Fruit fly (Drosophila melanogaster) whole organism, embryonic: ENCODE data around the gene CG33127.

Source experiments
- Adf1 ChIP-seq: fragments of 200-800 bp; sonication (Bioruptor generic); IDR thresholded peaks from 2 replicates; pipeline ENCODE4 v1.3.6; 2022; ENCODE audit warnings: missing biosample characterization, missing genetic modification characterization
- CG10267 ChIP-seq: fragments of 200-800 bp; sonication (Bioruptor generic); optimal IDR thresholded peaks from 2 replicates; lab custom pipeline; 2018; ENCODE audit warnings: missing biosample characterization, mild to moderate bottlenecking, missing genetic modification characterization, moderate library complexity
- CG14050 ChIP-seq: fragments of 200-800 bp; sonication (Bioruptor generic); IDR thresholded peaks from 3 replicates; pipeline ENCODE4 v1.3.6; 2022; ENCODE audit warnings: missing biosample characterization, missing genetic modification characterization
- CG15073 ChIP-seq: fragments of 200-800 bp; sonication (Bioruptor generic); optimal IDR thresholded peaks from 2 replicates; lab custom pipeline; 2016; ENCODE audit warnings: missing biosample characterization, missing genetic modification characterization
- CG15269 ChIP-seq: fragments of 200-800 bp; sonication (Bioruptor generic); optimal IDR thresholded peaks from 2 replicates; lab custom pipeline; 2018; ENCODE audit warnings: missing biosample characterization, mild to moderate bottlenecking, missing genetic modification characterization, moderate library complexity
- CG17328 ChIP-seq: fragments of 200-800 bp; sonication (Bioruptor generic); IDR thresholded peaks from 2 replicates; pipeline ENCODE4 v1.3.6; 2022; ENCODE audit warnings: missing biosample characterization, missing genetic modification characterization
- CG2202 ChIP-seq: fragments of 200-800 bp; sonication (Bioruptor generic); optimal IDR thresholded peaks from 2 replicates; lab custom pipeline; 2018; ENCODE audit warnings: missing biosample characterization, mild to moderate bottlenecking, missing genetic modification characterization
- CG2678 ChIP-seq: fragments of 200-800 bp; sonication (Bioruptor generic); optimal IDR thresholded peaks from 3 replicates; lab custom pipeline; 2019; ENCODE audit warnings: missing biosample characterization, mild to moderate bottlenecking, missing genetic modification characterization, moderate library complexity
- CG2712 ChIP-seq: fragments of 200-800 bp; optimal IDR thresholded peaks from 3 replicates; lab custom pipeline; 2019; ENCODE audit warnings: missing biosample characterization, mild to moderate bottlenecking, missing genetic modification characterization, moderate library complexity
- CG30403 ChIP-seq: fragments of 200-800 bp; sonication (Bioruptor generic); optimal IDR thresholded peaks from 3 replicates; lab custom pipeline; 2016; ENCODE audit warnings: missing biosample characterization, missing genetic modification characterization
- CG32532 ChIP-seq: fragments of 200-800 bp; sonication (Bioruptor generic); IDR thresholded peaks from 2 replicates; pipeline ENCODE4 v1.3.6; 2022; ENCODE audit warnings: missing biosample characterization, missing genetic modification characterization
- CG34224 ChIP-seq: fragments of 200-800 bp; sonication (Bioruptor generic); IDR thresholded peaks from 3 replicates; pipeline ENCODE4 v1.3.6; 2022; ENCODE audit warnings: missing biosample characterization, missing genetic modification characterization; ENCODE audit not compliant: partially characterized antibody
- CG3838 ChIP-seq: fragments of 200-800 bp; sonication (Bioruptor generic); optimal IDR thresholded peaks from 3 replicates; lab custom pipeline; 2016; ENCODE audit warnings: missing biosample characterization, missing genetic modification characterization
- CG4328 ChIP-seq: fragments of 200-800 bp; sonication (Bioruptor generic); optimal IDR thresholded peaks from 3 replicates; lab custom pipeline; 2017; ENCODE audit warnings: missing biosample characterization, missing genetic modification reagents, missing genetic modification characterization
- CG4360 ChIP-seq: fragments of 200-800 bp; sonication (Bioruptor generic); IDR thresholded peaks from 2 replicates; pipeline ENCODE4 v1.3.6; 2022; ENCODE audit warnings: missing biosample characterization, missing genetic modification characterization
- CG4730 ChIP-seq: fragments of 200-800 bp; sonication (Bioruptor generic); IDR thresholded peaks from 2 replicates; pipeline ENCODE4 v1.3.6; 2022; ENCODE audit warnings: missing biosample characterization, missing genetic modification characterization
- CG5245 ChIP-seq: fragments of 200-800 bp; sonication (Bioruptor generic); optimal IDR thresholded peaks from 3 replicates; lab custom pipeline; 2016; ENCODE audit warnings: missing biosample characterization, missing genetic modification characterization
- CG6791 ChIP-seq: fragments of 200-800 bp; sonication (Bioruptor generic); IDR thresholded peaks from 3 replicates; pipeline ENCODE4 v1.3.6; 2022; ENCODE audit warnings: missing biosample characterization, missing genetic modification characterization; ENCODE audit not compliant: partially characterized antibody
- CG9609 ChIP-seq: fragments of 200-800 bp; sonication (Bioruptor generic); optimal IDR thresholded peaks from 3 replicates; lab custom pipeline; 2016; ENCODE audit warnings: missing biosample characterization, missing genetic modification characterization
- CG9876 ChIP-seq: fragments of 200-800 bp; sonication (Bioruptor generic); optimal IDR thresholded peaks from 2 replicates; lab custom pipeline; 2016; ENCODE audit warnings: missing biosample characterization, missing genetic modification characterization
- CoRest ChIP-seq: fragments of 200-800 bp; sonication (Bioruptor generic); optimal IDR thresholded peaks from 3 replicates; lab custom pipeline; 2018; ENCODE audit warnings: missing biosample characterization, mild to moderate bottlenecking, missing genetic modification characterization, moderate library complexity
- Dad ChIP-seq: fragments of 200-800 bp; sonication (Bioruptor generic); optimal IDR thresholded peaks from 3 replicates; lab custom pipeline; 2016; ENCODE audit warnings: missing biosample characterization, missing genetic modification characterization
- Drgx ChIP-seq: fragments of 200-800 bp; sonication (Bioruptor generic); IDR thresholded peaks from 2 replicates; pipeline ENCODE4 v1.3.6; 2022; ENCODE audit warnings: missing biosample characterization, missing genetic modification characterization
- ERR ChIP-seq: fragments of 200-800 bp; sonication (Bioruptor generic); optimal IDR thresholded peaks from 2 replicates; lab custom pipeline; 2016; ENCODE audit warnings: missing biosample characterization, missing genetic modification characterization
- Ets97D ChIP-seq: fragments of 200-800 bp; sonication (Bioruptor generic); optimal IDR thresholded peaks from 3 replicates; lab custom pipeline; 2016; ENCODE audit warnings: missing biosample characterization, missing genetic modification characterization
- MBD-R2 ChIP-seq: fragments of 200-800 bp; sonication (Bioruptor generic); IDR thresholded peaks from 2 replicates; pipeline ENCODE4 v1.3.6; 2022; ENCODE audit warnings: missing biosample characterization, missing genetic modification characterization
- Med ChIP-seq: fragments of 200-800 bp; sonication (Bioruptor generic); peaks from one replicate; lab custom pipeline; 2016; ENCODE audit warnings: missing biosample characterization, missing genetic modification characterization, mild to moderate bottlenecking, inconsistent platforms, moderate library complexity
- Oaz ChIP-seq: fragments of 200-800 bp; sonication (Bioruptor generic); IDR thresholded peaks from 2 replicates; pipeline ENCODE4 v1.3.6; 2022; ENCODE audit warnings: missing biosample characterization, missing genetic modification characterization
- Oli ChIP-seq: fragments of 200-800 bp; sonication (Bioruptor generic); optimal IDR thresholded peaks from 2 replicates; lab custom pipeline; 2018; ENCODE audit warnings: missing biosample characterization, mild to moderate bottlenecking, missing genetic modification characterization, moderate library complexity
- Sox102F ChIP-seq: fragments of 200-800 bp; sonication (Bioruptor generic); optimal IDR thresholded peaks from 2 replicates; lab custom pipeline; 2018; ENCODE audit warnings: missing biosample characterization, mild to moderate bottlenecking, missing genetic modification characterization, moderate library complexity
- Sry-δ ChIP-seq: fragments of 200-800 bp; sonication (Bioruptor generic); optimal IDR thresholded peaks from 2 replicates; lab custom pipeline; 2016; ENCODE audit warnings: missing biosample characterization, missing genetic modification characterization
- Ssrp ChIP-seq: fragments of 200-800 bp; sonication (Bioruptor generic); optimal IDR thresholded peaks from 2 replicates; lab custom pipeline; 2018; ENCODE audit warnings: missing biosample characterization, mild to moderate bottlenecking, missing genetic modification characterization, moderate library complexity
- Vsx1 ChIP-seq: fragments of 200-800 bp; sonication (Bioruptor generic); optimal IDR thresholded peaks from 2 replicates; lab custom pipeline; 2017; ENCODE audit warnings: missing biosample characterization, mild to moderate bottlenecking, missing genetic modification characterization, missing genetic modification reagents
- ab ChIP-seq: fragments of 200-800 bp; sonication (Bioruptor generic); optimal IDR thresholded peaks from 2 replicates; lab custom pipeline; 2016; ENCODE audit warnings: missing biosample characterization, missing genetic modification characterization
- bab2 ChIP-seq: fragments of 200-800 bp; sonication (Bioruptor generic); optimal IDR thresholded peaks from 2 replicates; lab custom pipeline; 2016; ENCODE audit warnings: missing biosample characterization, missing genetic modification characterization
- bigmax ChIP-seq: fragments of 200-800 bp; sonication (Bioruptor generic); optimal IDR thresholded peaks from 2 replicates; lab custom pipeline; 2018; ENCODE audit warnings: missing biosample characterization, mild to moderate bottlenecking, missing genetic modification characterization
- cwo ChIP-seq: fragments of 200-800 bp; sonication (Bioruptor generic); optimal IDR thresholded peaks from 3 replicates; lab custom pipeline; 2017; ENCODE audit warnings: missing biosample characterization, missing genetic modification characterization, mild to moderate bottlenecking, moderate library complexity, missing genetic modification reagents
- da ChIP-seq: fragments of 200-800 bp; sonication (Bioruptor generic); optimal IDR thresholded peaks from 2 replicates; lab custom pipeline; 2016; ENCODE audit warnings: missing biosample characterization, missing genetic modification characterization
- gcm2 ChIP-seq: fragments of 200-800 bp; sonication (Bioruptor generic); optimal IDR thresholded peaks from 2 replicates; lab custom pipeline; 2016; ENCODE audit warnings: missing biosample characterization, missing genetic modification characterization
- gfzf ChIP-seq: fragments of 200-800 bp; sonication (Bioruptor generic); optimal IDR thresholded peaks from 2 replicates; lab custom pipeline; 2016; ENCODE audit warnings: missing biosample characterization, mild to moderate bottlenecking, missing genetic modification characterization, moderate library complexity
- hkb ChIP-seq, 2 experiments: fragments of 200-800 bp in 1 of 2; fragments of >200 bp in 1 of 2; sonication (Bioruptor generic) in 1 of 2; IDR thresholded peaks in 1 of 2; optimal IDR thresholded peaks in 1 of 2; 2 replicates each; pipeline versions ENCODE4 v1.3.6 to Lab custom; 2017 to 2022; ENCODE audit warnings: missing biosample characterization in 1 of 2, missing genetic modification characterization in 1 of 2
- jumu ChIP-seq: fragments of 200-800 bp; sonication (Bioruptor generic); optimal IDR thresholded peaks from 3 replicates; lab custom pipeline; 2016; ENCODE audit warnings: missing biosample characterization, missing genetic modification characterization
- lola ChIP-seq, 3 experiments: fragments of >200 bp in 2 of 3; fragments of 200-800 bp in 1 of 3; sonication (Bioruptor generic) in 1 of 3; optimal IDR thresholded peaks; 2 replicates each; lab custom pipeline; 2017 to 2019; ENCODE audit warnings: missing biosample characterization in 3 of 3, missing genetic modification characterization in 3 of 3, mild to moderate bottlenecking in 1 of 3, moderate library complexity in 1 of 3
- lov ChIP-seq, 2 experiments: fragments of 200-800 bp in 1 of 2; fragments of >200 bp in 1 of 2; sonication (Bioruptor generic) in 1 of 2; IDR thresholded peaks in 1 of 2; optimal IDR thresholded peaks in 1 of 2; 2 replicates in 1 of 2; 3 replicates in 1 of 2; pipeline versions ENCODE4 v1.3.6 to Lab custom; 2017 to 2022; ENCODE audit warnings: missing biosample characterization in 1 of 2, missing genetic modification characterization in 1 of 2
- org-1 ChIP-seq: fragments of 200-800 bp; sonication (Bioruptor generic); optimal IDR thresholded peaks from 2 replicates; lab custom pipeline; 2017; ENCODE audit warnings: missing biosample characterization, missing genetic modification characterization
- pnt ChIP-seq: fragments of 200-800 bp; sonication (Bioruptor generic); optimal IDR thresholded peaks from 3 replicates; lab custom pipeline; 2016; ENCODE audit warnings: missing biosample characterization, missing genetic modification characterization
- sens-2 ChIP-seq: fragments of 200-800 bp; sonication (Bioruptor generic); IDR thresholded peaks from 2 replicates; pipeline ENCODE4 v1.3.6; 2022; ENCODE audit warnings: missing biosample characterization, missing genetic modification characterization
- slou ChIP-seq: fragments of 200-800 bp; sonication (Bioruptor generic); optimal IDR thresholded peaks from 3 replicates; lab custom pipeline; 2016; ENCODE audit warnings: missing biosample characterization, missing genetic modification characterization
- ssp ChIP-seq: fragments of 200-800 bp; sonication (Bioruptor generic); IDR thresholded peaks from 2 replicates; pipeline ENCODE4 v1.3.6; 2022; ENCODE audit warnings: missing biosample characterization, missing genetic modification characterization
- trh ChIP-seq: fragments of 200-800 bp; sonication (Bioruptor generic); optimal IDR thresholded peaks from 2 replicates; lab custom pipeline; 2016; ENCODE audit warnings: missing biosample characterization, missing genetic modification characterization

The CG33127 gene

DNA sequence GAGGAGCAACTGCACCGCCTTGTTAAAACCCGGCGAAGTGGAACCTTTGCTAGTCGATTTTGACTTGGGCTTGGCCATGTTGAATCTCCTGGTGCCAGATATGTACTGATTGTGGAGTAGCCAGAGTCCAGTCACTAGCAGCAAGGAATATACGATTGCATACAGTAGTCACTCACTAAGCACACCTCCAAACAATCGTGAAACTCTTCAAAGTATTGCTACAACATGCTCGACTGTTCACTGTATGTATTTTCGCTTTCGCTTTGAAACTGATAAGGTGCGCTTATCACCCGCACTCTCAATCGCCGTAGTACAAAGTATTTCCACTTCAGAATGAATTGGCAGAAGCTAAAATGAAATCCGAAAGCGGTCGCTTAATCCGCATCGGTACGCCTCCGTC is 35.5 kb upstream of the CG33127 start (continued):
- TF ChIP-seq ERR (GFP tag; lab: Kevin White, UChicago) = peak; percentile 60
- peak; percentile 36 for TF ChIP-seq Oli (tag; lab: Kevin White, UChicago)
- TF ChIP-seq CG4730 (GFP tag; lab: Robert Waterston, UW) = peak; percentile 59; the same call in 1 of the 2 replicates
- TF ChIP-seq Adf1 (GFP tag; lab: Robert Waterston, UW) = peak; percentile 60; the same call in 1 of the 2 replicates
- peak; percentile 45 for TF ChIP-seq Vsx1 (GFP tag; lab: Kevin White, UChicago)
- peak; percentile 58 for TF ChIP-seq CG4328 (GFP tag; lab: Kevin White, UChicago)
- TF ChIP-seq jumu (GFP tag; lab: Kevin White, UChicago) = peak; percentile 51
- TF ChIP-seq cwo (GFP tag; lab: Kevin White, UChicago) = peak; percentile 77
- TF ChIP-seq CG5245 (GFP tag; lab: Kevin White, UChicago) = peak; percentile 54
- peak; percentile 95 for TF ChIP-seq Med (GFP tag; lab: Kevin White, UChicago)
- TF ChIP-seq CG9609 (GFP tag; lab: Kevin White, UChicago) = peak; percentile 43
- peak; percentile 72 for TF ChIP-seq CG2678
- peak; percentile 59 for TF ChIP-seq MBD-R2 (GFP tag; lab: Robert Waterston, UW)
- TF ChIP-seq CG15073 = no peak
- TF ChIP-seq CG4360 (GFP tag; lab: Robert Waterston, UW) = peak; percentile 44; the same call in 1 of the 2 replicates
- TF ChIP-seq CoRest = peak; percentile 31
- TF ChIP-seq CG30403 (GFP tag; lab: Kevin White, UChicago) = peak; percentile 64
- TF ChIP-seq CG9876 (GFP tag; lab: Kevin White, UChicago) = peak; percentile 63
- TF ChIP-seq hkb (optimal IDR thresholded peaks at IDR 0.05; lab: Kevin White, UChicago) = no peak
- peak; percentile 75 for TF ChIP-seq hkb (GFP tag; IDR thresholded peaks at IDR 0.05; lab: Robert Waterston, UW)
- peak; percentile 37 for TF ChIP-seq da (GFP tag; lab: Kevin White, UChicago)
- TF ChIP-seq slou (GFP tag; lab: Kevin White, UChicago) = no peak
- no peak for TF ChIP-seq CG3838 (GFP tag; lab: Kevin White, UChicago)
- peak; percentile 10 for TF ChIP-seq Ssrp
- no peak for TF ChIP-seq CG10267
- TF ChIP-seq trh = peak; percentile 10
- TF ChIP-seq lov (optimal IDR thresholded peaks at IDR 0.05; lab: Kevin White, UChicago) = no peak
- no peak for TF ChIP-seq lov (GFP tag; IDR thresholded peaks at IDR 0.05; lab: Robert Waterston, UW)
- no peak for TF ChIP-seq CG6791 (GFP tag; lab: Robert Waterston, UW)
- TF ChIP-seq Ets97D (GFP tag; lab: Kevin White, UChicago) = peak; percentile 20
- peak; percentile 58 for TF ChIP-seq bab2 (GFP tag; lab: Kevin White, UChicago)
- peak; percentile 41; the same call in 1 of the 3 replicates for TF ChIP-seq CG14050 (GFP tag; lab: Robert Waterston, UW)
- TF ChIP-seq sens-2 (GFP tag; lab: Robert Waterston, UW) = no peak
- TF ChIP-seq Drgx (GFP tag; lab: Robert Waterston, UW) = peak; percentile 54
- TF ChIP-seq CG2202 (tag; lab: Kevin White, UChicago) = no peak
- 0 out of 3 replicates have a peak, but pooled peaks have one; percentile 25 for TF ChIP-seq CG34224 (GFP tag; lab: Robert Waterston, UW)
- peak; percentile 60 for TF ChIP-seq Dad (GFP tag; lab: Kevin White, UChicago)
- peak; percentile 31 for TF ChIP-seq Sry-δ (GFP tag; lab: Kevin White, UChicago)
- peak; percentile 42 for TF ChIP-seq CG2712
- peak; percentile 37 for TF ChIP-seq ab (GFP tag; lab: Kevin White, UChicago)
- peak; percentile 53 for TF ChIP-seq gcm2
- TF ChIP-seq ssp (GFP tag; lab: Robert Waterston, UW) = peak; percentile 36; the same call in 1 of the 2 replicates
- TF ChIP-seq org-1 (GFP tag; lab: Kevin White, UChicago) = peak; percentile 49
- no peak for TF ChIP-seq lola (GFP tag; optimal IDR thresholded peaks at IDR 0.05; lab: Kevin White, UChicago)
- TF ChIP-seq gfzf (GFP tag; lab: Kevin White, UChicago) = no peak
- peak; percentile 50 for TF ChIP-seq pnt (GFP tag; lab: Kevin White, UChicago)
- TF ChIP-seq CG17328 = peak; percentile 61
- TF ChIP-seq CG32532 = peak; percentile 84
- peak; percentile 58 for TF ChIP-seq Sox102F
- no peak for TF ChIP-seq bigmax (GFP tag; lab: Kevin White, UChicago)
- TF ChIP-seq CG15269 (tag; lab: Kevin White, UChicago) = peak; percentile 74
- TF ChIP-seq Oaz (GFP tag; lab: Robert Waterston, UW) = no peak
